Fruit fly (Drosophila melanogaster): ENCODE data around the gene CG31198.

Gene CG31198

DNA sequence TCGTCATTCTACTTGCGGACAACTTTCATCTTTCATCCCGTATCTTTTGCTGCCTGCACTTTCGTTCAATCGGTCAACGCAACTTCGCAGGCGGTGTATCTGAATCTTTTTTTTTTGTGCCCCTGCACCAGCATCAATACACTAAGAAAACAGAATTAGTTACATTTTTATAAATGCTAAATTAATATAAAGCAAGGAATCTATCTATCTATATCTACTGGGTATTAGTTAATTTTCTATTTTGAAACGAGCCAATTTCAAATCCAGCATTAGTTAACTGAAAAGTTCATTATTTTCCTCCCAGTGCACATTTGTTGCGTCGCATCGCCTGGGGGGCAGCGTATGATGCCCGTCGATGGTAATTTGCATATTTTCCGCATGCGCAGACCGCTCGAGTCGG, 21.2 kb upstream of the CG31198 start (continued):
- TF ChIP-seq nmo (GFP tag; optimal IDR thresholded peaks at IDR 0.05) (peak; percentile 19), CG6854 (GFP tag; optimal IDR thresholded peaks at IDR 0.05) (no peak), CG9437 (GFP tag; optimal IDR thresholded peaks at IDR 0.05) (no peak), CG17385 (GFP tag; optimal IDR thresholded peaks at IDR 0.05) (no peak), br (optimal IDR thresholded peaks at IDR 0.05) (no peak), PHDP (tag; optimal IDR thresholded peaks at IDR 0.05) (no peak), Nf-YB (GFP tag; optimal IDR thresholded peaks at IDR 0.05) (no peak), nau (GFP tag; optimal IDR thresholded peaks at IDR 0.05) (no peak), CG13287 (GFP tag; IDR thresholded peaks at IDR 0.05; ENCODE audit: partially characterized antibody) (no peak), az2 (GFP tag; optimal IDR thresholded peaks at IDR 0.05) (peak; percentile 17), Doc2 (GFP tag; IDR thresholded peaks at IDR 0.05) (no peak), CG12744 (GFP tag; optimal IDR thresholded peaks at IDR 0.05) (no peak), CG11456 (GFP tag; IDR thresholded peaks at IDR 0.05) (0 out of 3 replicates have a peak, but pooled peaks have one; percentile 15), chinmo (GFP tag; IDR thresholded peaks at IDR 0.05; ENCODE audit: partially characterized antibody) (no peak), gcm (GFP tag; optimal IDR thresholded peaks at IDR 0.05) (no peak), CG3407 (GFP tag; optimal IDR thresholded peaks at IDR 0.05) (no peak), CG7357 (GFP tag; IDR thresholded peaks at IDR 0.05) (no peak), trem (tag; optimal IDR thresholded peaks at IDR 0.05) (peak; percentile 22), fru (optimal IDR thresholded peaks at IDR 0.05) (no peak), CG4730 (GFP tag; IDR thresholded peaks at IDR 0.05) (no peak), Tbp (GFP tag; optimal IDR thresholded peaks at IDR 0.05) (no peak), pita (GFP tag; optimal IDR thresholded peaks at IDR 0.05) (no peak), twi (tag; optimal IDR thresholded peaks at IDR 0.05) (no peak), CG14667 (GFP tag; IDR thresholded peaks at IDR 0.05) (0 out of 2 replicates have a peak, but pooled peaks have one; percentile 17), dmrt99B (tag; optimal IDR thresholded peaks at IDR 0.05) (peak; percentile 24), CG1792 (GFP tag; optimal IDR thresholded peaks at IDR 0.05) (no peak), ac (GFP tag; optimal IDR thresholded peaks at IDR 0.05) (no peak), CG6654 (GFP tag; optimal IDR thresholded peaks at IDR 0.05) (no peak), gcm2 (GFP tag; optimal IDR thresholded peaks at IDR 0.05) (no peak), Sox102F (GFP tag; optimal IDR thresholded peaks at IDR 0.05) (peak; percentile 35), Ets97D (GFP tag; optimal IDR thresholded peaks at IDR 0.05) (no peak), lmd (GFP tag; IDR thresholded peaks at IDR 0.05) (0 out of 2 replicates have a peak, but pooled peaks have one; percentile 7), bsh (GFP tag; optimal IDR thresholded peaks at IDR 0.05) (peak in 1 of 2 experiments; percentile 37), sim (GFP tag; IDR thresholded peaks at IDR 0.05) (no peak), CG7987 (GFP tag; optimal IDR thresholded peaks at IDR 0.05) (no peak), so (GFP tag; IDR thresholded peaks at IDR 0.05) (no peak), Drgx (GFP tag; IDR thresholded peaks at IDR 0.05) (peak; percentile 85), mld (GFP tag; IDR thresholded peaks at IDR 0.05; ENCODE audit: partially characterized antibody) (no peak), prd (optimal IDR thresholded peaks at IDR 0.05) (no peak), prd (GFP tag; IDR thresholded peaks at IDR 0.05) (peak; percentile 63; the same call in 2 of the 3 replicates), ERR (GFP tag; optimal IDR thresholded peaks at IDR 0.05) (no peak), dm (GFP tag; optimal IDR thresholded peaks at IDR 0.05) (no peak), CTCF (GFP tag; optimal IDR thresholded peaks at IDR 0.05) (no peak), CG1602 (GFP tag; optimal IDR thresholded peaks at IDR 0.05) (no peak), CG10431 (GFP tag; optimal IDR thresholded peaks at IDR 0.05) (no peak), CG15479 (GFP tag; optimal IDR thresholded peaks at IDR 0.05) (no peak), jigr1 (GFP tag; IDR thresholded peaks at IDR 0.05) (no peak), ci (GFP tag; IDR thresholded peaks at IDR 0.05) (peak; percentile 53; the same call in 1 of the 3 replicates), lilli (GFP tag; optimal IDR thresholded peaks at IDR 0.05) (no peak), nerfin-2 (GFP tag; IDR thresholded peaks at IDR 0.05; ENCODE audit: partially characterized antibody) (no peak), CG18262 (tag; optimal IDR thresholded peaks at IDR 0.05) (peak; percentile 10), CG2875 (GFP tag; optimal IDR thresholded peaks at IDR 0.05) (no peak), Xrp1 (GFP tag; IDR thresholded peaks at IDR 0.05) (peak; percentile 49; the same call in 1 of the 2 replicates)

Measured in whole organism, embryonic.